Worm (Caenorhabditis elegans): ENCODE measurements around the gene srt-38.
"Not testable (repeated sequence)": the region's sequence is repeated elsewhere in the genome, so short reads cannot be mapped to it uniquely, and the experiment has no call there.

Gene srt-38

DNA sequence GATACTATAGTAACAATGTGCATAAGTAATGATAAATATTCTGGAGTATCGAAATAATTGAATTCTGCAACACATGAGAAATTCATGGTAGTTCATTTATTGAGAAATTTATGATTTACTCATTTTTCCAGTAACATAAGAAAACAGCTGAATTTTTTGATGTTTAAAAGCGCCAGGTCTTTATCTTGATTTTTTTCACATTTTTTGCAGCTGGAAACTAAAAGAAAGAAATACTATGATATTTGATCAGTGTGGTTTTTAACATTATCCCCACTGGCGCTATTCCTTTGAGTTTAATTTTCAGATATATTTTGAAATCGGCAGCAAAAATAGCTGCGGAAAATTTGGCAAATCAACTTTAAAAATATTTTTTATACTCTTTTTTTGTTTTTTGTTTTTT lies 22.3 kb upstream of the srt-38 start, which contains the start of gene srh-194:
srh-194 (minus strand) TSS at position 101 of the 400 bp plus-strand sequence.
- not testable (repeated sequence) for TF ChIP-seq flt-1 (GFP tag; IDR thresholded peaks at IDR 0.05); cog-1 (tag; optimal IDR thresholded peaks at IDR 0.05); tab-1 (GFP tag; IDR thresholded peaks at IDR 0.05)

DNA sequence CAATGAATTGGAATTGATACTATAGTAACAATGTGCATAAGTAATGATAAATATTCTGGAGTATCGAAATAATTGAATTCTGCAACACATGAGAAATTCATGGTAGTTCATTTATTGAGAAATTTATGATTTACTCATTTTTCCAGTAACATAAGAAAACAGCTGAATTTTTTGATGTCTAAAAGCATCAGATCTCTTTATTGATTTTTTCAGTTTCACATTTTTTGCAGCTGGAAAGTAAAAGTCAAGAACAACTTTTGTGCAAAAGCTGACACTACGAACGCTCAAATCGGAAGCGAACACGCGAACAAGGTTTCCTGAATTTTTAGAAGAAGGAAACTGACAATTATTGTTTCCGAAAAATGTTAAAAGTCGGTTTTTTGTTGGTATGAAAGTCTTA lies 18.9 kb upstream of the srt-38 start, which contains the start of gene srh-193:
srh-193 (minus strand) TSS at position 101 of the 400 bp plus-strand sequence.
- not testable (repeated sequence) for TF ChIP-seq ztf-29 (GFP tag; IDR thresholded peaks at IDR 0.05); ref-1 (GFP tag; conservative IDR thresholded peaks at IDR 0.05); flt-1 (GFP tag; IDR thresholded peaks at IDR 0.05)

DNA sequence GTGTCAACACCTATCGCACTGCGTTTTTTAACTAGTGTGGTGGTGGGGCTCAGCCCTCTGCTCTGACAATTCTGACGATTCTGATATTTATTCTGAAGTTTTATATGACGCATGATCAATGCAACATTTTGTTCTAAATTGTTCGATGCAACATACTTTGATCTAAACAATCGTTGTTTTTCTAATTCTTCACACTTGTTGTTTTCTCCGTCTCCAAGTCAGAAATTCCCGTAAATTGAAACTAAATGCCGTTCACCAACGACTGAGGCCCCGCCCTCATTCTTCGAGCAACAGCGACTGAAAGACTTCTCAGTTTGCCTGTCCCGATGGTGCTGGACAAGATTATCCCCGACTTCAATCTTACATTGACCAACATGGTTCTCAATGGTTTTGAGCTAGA lies 13.6 kb upstream of the srt-38 start, which contains the start of gene srt-19:
srt-19 (plus strand) TSS at position 301 of the 400 bp plus-strand sequence.
- TF ChIP-seq ref-1 (GFP tag; conservative IDR thresholded peaks at IDR 0.05); ztf-29 (GFP tag; IDR thresholded peaks at IDR 0.05); klf-2 (GFP tag; conservative IDR thresholded peaks at IDR 0.05): not testable (repeated sequence)

DNA sequence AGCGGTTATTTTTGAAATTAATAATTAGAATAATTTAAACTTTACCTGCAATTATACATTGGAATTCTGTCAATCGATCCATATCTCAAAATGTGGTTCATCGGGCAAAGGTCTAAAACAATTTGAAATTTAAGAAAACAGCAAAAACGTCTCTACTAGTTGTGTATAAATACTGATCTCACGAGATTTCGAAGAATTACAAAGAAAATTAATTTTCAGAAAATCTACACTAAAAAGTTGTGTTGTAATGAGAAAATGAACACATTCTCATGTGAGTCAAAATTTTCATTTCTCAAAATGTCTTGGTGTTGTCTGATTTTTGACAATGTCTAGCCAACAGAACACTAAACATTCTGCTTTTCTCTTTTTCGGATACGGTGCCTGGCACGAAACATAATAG lies 10.5 kb upstream of the srt-38 start, which contains the start of gene srt-37:
srt-37 (minus strand) TSS at position 101 of the 400 bp plus-strand sequence.
- not testable (repeated sequence) for TF ChIP-seq tab-1 (GFP tag; IDR thresholded peaks at IDR 0.05); med-1 (GFP tag; optimal IDR thresholded peaks at IDR 0.05; ENCODE audit: insufficient read depth); T22C8.4 (GFP tag; IDR thresholded peaks at IDR 0.05)

DNA sequence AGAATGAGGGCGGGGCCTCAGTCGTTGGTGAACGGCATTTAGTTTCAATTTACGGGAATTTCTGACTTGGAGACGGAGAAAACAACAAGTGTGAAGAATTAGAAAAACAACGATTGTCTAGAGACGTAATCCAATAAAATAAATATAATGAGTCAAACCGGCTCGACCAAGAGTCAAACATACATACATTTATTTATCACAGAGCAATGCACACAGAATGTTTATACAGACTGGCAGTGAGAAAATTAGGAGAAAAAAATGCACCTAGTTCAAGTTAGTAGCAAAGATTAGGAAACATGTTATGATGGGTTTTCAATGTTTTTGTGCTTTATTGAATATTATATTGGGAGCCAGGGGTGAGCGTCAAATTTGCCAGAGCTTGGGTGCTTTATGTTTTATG lies 7.6 kb upstream of the srt-38 start, which contains the start of gene srt-20:
srt-20 (minus strand) TSS at position 101 of the 400 bp plus-strand sequence.
- not testable (repeated sequence) for TF ChIP-seq cog-1 (tag; optimal IDR thresholded peaks at IDR 0.05); ref-1 (GFP tag; conservative IDR thresholded peaks at IDR 0.05); ztf-23 (GFP tag; IDR thresholded peaks at IDR 0.05)

DNA sequence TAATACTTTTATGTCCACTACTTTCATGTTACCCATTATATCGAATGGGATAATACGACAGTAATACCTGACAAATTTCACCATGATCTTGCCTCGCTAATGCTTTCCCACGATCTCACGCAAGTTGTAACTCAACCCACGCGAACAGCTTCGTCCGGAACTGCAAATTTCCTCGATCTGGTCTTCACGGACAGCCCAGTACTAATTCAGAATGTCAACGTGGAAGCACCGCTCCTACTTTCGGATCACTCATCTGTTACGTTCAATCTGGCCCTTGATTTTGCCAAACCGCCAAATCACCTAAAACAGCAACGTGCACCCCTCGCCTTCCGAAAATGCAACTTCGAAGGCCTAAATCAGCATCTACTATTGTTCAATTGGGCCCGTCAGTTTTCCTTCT lies 2.2 kb upstream of the srt-38 start:
- TF ChIP-seq ztf-29 (GFP tag; IDR thresholded peaks at IDR 0.05) (no peak), ztf-23 (GFP tag; IDR thresholded peaks at IDR 0.05) (no peak), flt-1 (GFP tag; IDR thresholded peaks at IDR 0.05) (no peak), klf-2 (GFP tag; conservative IDR thresholded peaks at IDR 0.05) (no peak), tab-1 (GFP tag; IDR thresholded peaks at IDR 0.05) (no peak), T22C8.4 (GFP tag; IDR thresholded peaks at IDR 0.05) (no peak), cog-1 (tag; optimal IDR thresholded peaks at IDR 0.05) (no peak), ref-1 (GFP tag; conservative IDR thresholded peaks at IDR 0.05) (no peak), med-1 (GFP tag; optimal IDR thresholded peaks at IDR 0.05; ENCODE audit: insufficient read depth) (no peak)

DNA sequence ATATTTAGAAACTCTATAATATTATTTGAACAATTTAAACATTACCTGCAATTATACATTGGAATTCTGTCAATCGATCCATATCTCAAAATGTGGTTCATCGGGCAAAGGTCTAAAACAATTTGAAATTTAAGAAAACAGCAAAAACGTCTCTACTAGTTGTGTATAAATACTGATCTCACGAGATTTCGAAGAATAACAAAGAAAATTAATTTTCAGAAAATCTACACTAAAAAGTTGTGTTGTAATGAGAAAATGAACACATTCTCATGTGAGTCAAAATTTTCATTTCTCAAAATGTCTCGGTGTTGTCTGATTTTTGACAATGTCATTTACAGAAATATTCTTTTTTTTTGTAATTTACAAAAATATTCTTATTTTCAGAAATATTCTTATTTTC lies 2.9 kb downstream of the srt-38 start, which contains the start of gene srt-36:
srt-36 (minus strand) TSS at position 101 of the 400 bp plus-strand sequence.
- TF ChIP-seq tab-1 (GFP tag; IDR thresholded peaks at IDR 0.05); T22C8.4 (GFP tag; IDR thresholded peaks at IDR 0.05); med-1 (GFP tag; optimal IDR thresholded peaks at IDR 0.05; ENCODE audit: insufficient read depth): not testable (repeated sequence)

DNA sequence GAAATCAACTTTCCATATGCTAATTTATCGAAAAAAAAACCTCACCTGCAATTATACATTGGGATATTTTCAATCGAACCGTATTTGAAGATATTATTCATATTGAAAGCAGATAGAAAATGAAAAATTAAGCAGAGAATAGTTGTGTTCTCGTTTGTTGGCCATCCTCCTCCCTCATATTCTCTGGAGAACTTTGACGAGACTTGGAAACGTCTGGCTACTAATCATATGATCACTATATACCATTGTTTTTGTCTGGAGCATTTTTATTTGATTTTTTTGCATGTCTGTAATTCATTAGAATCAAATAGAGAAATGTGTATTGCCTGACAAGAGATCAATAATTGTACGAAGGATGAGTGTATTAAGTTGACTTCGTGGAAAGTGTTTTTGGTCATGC lies 6.6 kb downstream of the srt-38 start, which contains the start of gene srt-35:
srt-35 (minus strand) TSS at position 101 of the 400 bp plus-strand sequence.
- no peak for TF ChIP-seq ztf-23 (GFP tag; IDR thresholded peaks at IDR 0.05)
- TF ChIP-seq ref-1 (GFP tag; conservative IDR thresholded peaks at IDR 0.05): no peak
- no peak for TF ChIP-seq klf-2 (GFP tag; conservative IDR thresholded peaks at IDR 0.05)
- TF ChIP-seq ztf-29 (GFP tag; IDR thresholded peaks at IDR 0.05): no peak
- TF ChIP-seq tab-1 (GFP tag; IDR thresholded peaks at IDR 0.05): no peak
- no peak for TF ChIP-seq flt-1 (GFP tag; IDR thresholded peaks at IDR 0.05)
- TF ChIP-seq med-1 (GFP tag; optimal IDR thresholded peaks at IDR 0.05; ENCODE audit: insufficient read depth): no peak
- TF ChIP-seq T22C8.4 (GFP tag; IDR thresholded peaks at IDR 0.05): no peak
- no peak for TF ChIP-seq cog-1 (tag; optimal IDR thresholded peaks at IDR 0.05)

DNA sequence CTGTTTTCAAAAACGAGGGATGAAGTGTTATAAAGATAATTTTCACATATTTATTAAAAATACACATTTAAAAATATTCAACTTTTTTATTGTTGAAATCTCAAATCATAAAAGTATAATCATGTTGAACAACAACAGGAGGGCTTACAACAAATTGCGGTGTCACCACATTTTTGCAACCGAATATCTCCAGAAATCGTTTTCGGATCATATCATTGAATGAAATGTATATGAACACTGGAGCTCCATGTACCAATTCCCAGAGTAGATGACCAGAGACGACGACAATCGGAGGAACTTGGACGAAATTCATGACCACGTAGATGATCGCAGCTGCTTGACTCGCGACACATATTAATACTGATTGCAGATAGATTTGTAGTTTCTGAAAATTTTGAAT lies 9.8 kb downstream of the srt-38 start:
- TF ChIP-seq cog-1 (tag; optimal IDR thresholded peaks at IDR 0.05) (no peak), ref-1 (GFP tag; conservative IDR thresholded peaks at IDR 0.05) (no peak), med-1 (GFP tag; optimal IDR thresholded peaks at IDR 0.05; ENCODE audit: insufficient read depth) (no peak), ztf-23 (GFP tag; IDR thresholded peaks at IDR 0.05) (no peak), ztf-29 (GFP tag; IDR thresholded peaks at IDR 0.05) (no peak)

DNA sequence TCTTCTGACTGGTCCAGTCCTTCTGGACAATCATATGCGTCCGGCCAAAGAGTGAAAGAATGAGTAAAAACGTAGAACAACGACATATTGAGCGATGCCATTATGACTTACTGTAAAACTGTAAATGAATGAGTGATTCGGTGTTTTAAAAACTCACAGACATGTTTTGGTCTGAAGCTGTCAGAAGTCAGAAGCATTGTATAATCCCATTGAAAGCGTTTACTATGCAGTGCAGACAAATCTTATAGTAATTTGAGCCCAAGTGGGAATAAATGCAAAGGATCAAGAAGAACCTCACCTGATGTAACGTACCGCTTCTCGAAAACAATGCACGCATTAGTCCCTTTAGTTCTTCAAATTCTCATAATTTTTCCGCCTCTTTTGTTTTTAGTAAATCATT lies 11.1 kb downstream of the srt-38 start, which contains the start of gene srt-3:
srt-3 (minus strand) TSS at position 101 of the 400 bp plus-strand sequence.
- TF ChIP-seq klf-2 (GFP tag; conservative IDR thresholded peaks at IDR 0.05): no peak
- no peak for TF ChIP-seq ztf-29 (GFP tag; IDR thresholded peaks at IDR 0.05)
- no peak for TF ChIP-seq ref-1 (GFP tag; conservative IDR thresholded peaks at IDR 0.05)
- TF ChIP-seq T22C8.4 (GFP tag; IDR thresholded peaks at IDR 0.05): no peak
- no peak for TF ChIP-seq tab-1 (GFP tag; IDR thresholded peaks at IDR 0.05)
- TF ChIP-seq ztf-23 (GFP tag; IDR thresholded peaks at IDR 0.05): no peak
- no peak for TF ChIP-seq cog-1 (tag; optimal IDR thresholded peaks at IDR 0.05)
- TF ChIP-seq med-1 (GFP tag; optimal IDR thresholded peaks at IDR 0.05; ENCODE audit: insufficient read depth): no peak
- no peak for TF ChIP-seq flt-1 (GFP tag; IDR thresholded peaks at IDR 0.05)

DNA sequence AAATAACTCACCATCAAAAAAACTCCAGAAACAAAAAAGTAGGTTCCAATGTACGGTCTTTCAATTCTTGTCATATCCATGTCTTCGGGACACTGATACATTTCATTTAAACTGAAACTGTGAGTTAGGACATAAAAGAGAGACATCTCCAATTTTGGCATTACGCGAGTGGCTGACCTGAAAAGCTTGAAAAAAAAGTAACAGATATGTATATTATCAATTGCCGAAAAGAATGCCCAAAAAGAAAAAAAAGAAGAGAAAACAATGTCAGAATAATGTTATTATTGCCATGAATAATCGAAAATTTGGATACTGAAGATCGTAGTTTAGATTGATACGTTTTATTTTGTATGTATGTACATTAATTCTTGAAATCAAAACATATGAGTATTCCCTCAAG lies 14.7 kb downstream of the srt-38 start, which contains the start of gene srt-14:
srt-14 (minus strand) TSS at position 101 of the 400 bp plus-strand sequence.
- TF ChIP-seq ztf-29 (GFP tag; IDR thresholded peaks at IDR 0.05) (no peak), med-1 (GFP tag; optimal IDR thresholded peaks at IDR 0.05; ENCODE audit: insufficient read depth) (no peak), klf-2 (GFP tag; conservative IDR thresholded peaks at IDR 0.05) (no peak), T22C8.4 (GFP tag; IDR thresholded peaks at IDR 0.05) (no peak), ref-1 (GFP tag; conservative IDR thresholded peaks at IDR 0.05) (no peak), tab-1 (GFP tag; IDR thresholded peaks at IDR 0.05) (no peak), flt-1 (GFP tag; IDR thresholded peaks at IDR 0.05) (no peak), cog-1 (tag; optimal IDR thresholded peaks at IDR 0.05) (no peak), ztf-23 (GFP tag; IDR thresholded peaks at IDR 0.05) (no peak)

Data from whole organism, midembryonic.